Worm (Caenorhabditis elegans): ENCODE results near the gene egl-3.

egl-3 gene

ce11 chrV:10178166-10178565, 4.6 kb upstream of the egl-3 start (continued):
- TF ChIP-seq mxl-1 (tag; optimal IDR thresholded peaks at IDR 0.05) (no peak), attf-3 (GFP tag; conservative IDR thresholded peaks at IDR 0.05) (0 out of 2 replicates have a peak, but pooled peaks have one; percentile 18), nhr-80 (tag; optimal IDR thresholded peaks at IDR 0.05) (peak; percentile 16), B0019.2 (GFP tag; conservative IDR thresholded peaks at IDR 0.05) (no peak), F23B12.7 (tag; optimal IDR thresholded peaks at IDR 0.05; ENCODE audit: insufficient read depth) (no peak), nfya-2 (GFP tag; IDR thresholded peaks at IDR 0.05) (no peak), ceh-100 (GFP tag; IDR thresholded peaks at IDR 0.05) (peak; percentile 91), sea-2 (GFP tag; IDR thresholded peaks at IDR 0.05) (no peak), tbp1 (GFP tag; optimal IDR thresholded peaks at IDR 0.05) (no peak), snpc-3.4 (tag; optimal IDR thresholded peaks at IDR 0.05) (no peak), die-1 (tag; optimal IDR thresholded peaks at IDR 0.05) (no peak), attf-6 (GFP tag; IDR thresholded peaks at IDR 0.05) (no peak), atf-7 (tag; optimal IDR thresholded peaks at IDR 0.05) (no peak), K12H6.12 (tag; optimal IDR thresholded peaks at IDR 0.05) (peak; percentile 43), pha-4 (tag; optimal IDR thresholded peaks at IDR 0.05) (no peak), repo-1 (tag; optimal IDR thresholded peaks at IDR 0.05) (no peak), lsl-1 (GFP tag; optimal IDR thresholded peaks at IDR 0.05) (no peak), F55B11.4 (tag; optimal IDR thresholded peaks at IDR 0.05; ENCODE audit: borderline replicate concordance, insufficient read depth) (no peak), ZK185.1 (tag; optimal IDR thresholded peaks at IDR 0.05; ENCODE audit: poor library complexity, severe bottlenecking) (peak; percentile 2), F37B4.10 (GFP tag; IDR thresholded peaks at IDR 0.05) (no peak), bed-2 (GFP tag; IDR thresholded peaks at IDR 0.05) (no peak), Y53G8AR.9 (GFP tag; conservative IDR thresholded peaks at IDR 0.05) (no peak), F10E7.11 (tag; optimal IDR thresholded peaks at IDR 0.05) (no peak), B0336.3 (GFP tag; IDR thresholded peaks at IDR 0.05) (no peak), fkh-3 (tag; optimal IDR thresholded peaks at IDR 0.05) (no peak), mel-28 (tag; optimal IDR thresholded peaks at IDR 0.05; ENCODE audit: borderline replicate concordance) (no peak), B0261.1 (tag; optimal IDR thresholded peaks at IDR 0.05) (no peak), hlh-12 (tag; optimal IDR thresholded peaks at IDR 0.05) (no peak), gei-17 (GFP tag; optimal IDR thresholded peaks at IDR 0.05) (no peak), dox-1 (GFP tag; IDR thresholded peaks at IDR 0.05) (peak; percentile 58; the same call in 1 of the 2 replicates), sptf-2 (GFP tag; optimal IDR thresholded peaks at IDR 0.05) (no peak), mes-4 (tag; optimal IDR thresholded peaks at IDR 0.05) (no peak), akir-1 (GFP tag; optimal IDR thresholded peaks at IDR 0.05) (no peak), attf-5 (GFP tag; optimal IDR thresholded peaks at IDR 0.05) (peak; percentile 44), Y95B8A.8 (GFP tag; IDR thresholded peaks at IDR 0.05) (no peak)

ce11 chrV:10174632-10175075, 1.1 kb upstream of the egl-3 start:
- TF ChIP-seq Y79H2A.3 (GFP tag; conservative IDR thresholded peaks at IDR 0.05) (no peak), efl-1 (GFP tag; optimal IDR thresholded peaks at IDR 0.05) (no peak), mcd-1 (GFP tag; IDR thresholded peaks at IDR 0.05) (peak; percentile 61), hrde-1 (tag; optimal IDR thresholded peaks at IDR 0.05; ENCODE audit: borderline replicate concordance) (no peak), chd-7 (tag; optimal IDR thresholded peaks at IDR 0.05) (peak; percentile 57), snpc-4 (GFP tag; optimal IDR thresholded peaks at IDR 0.05) (no peak), snpc-4 (tag; optimal IDR thresholded peaks at IDR 0.05) (peak in 1 of 4 experiments; percentile 5), dox-1 (GFP tag; IDR thresholded peaks at IDR 0.05) (0 out of 2 replicates have a peak, but pooled peaks have one; percentile 51), lin-35 (GFP tag; optimal IDR thresholded peaks at IDR 0.05) (peak in 1 of 3 experiments; percentile 41), ceh-58 (GFP tag; IDR thresholded peaks at IDR 0.05) (no peak), zfh-2 (GFP tag; conservative IDR thresholded peaks at IDR 0.05) (no peak), nhr-120 (GFP tag; IDR thresholded peaks at IDR 0.05) (no peak), ztf-26 (tag; optimal IDR thresholded peaks at IDR 0.05) (no peak), lsy-27 (tag; optimal IDR thresholded peaks at IDR 0.05; ENCODE audit: borderline replicate concordance, insufficient read depth) (no peak), lin-40 (tag; optimal IDR thresholded peaks at IDR 0.05) (peak; percentile 63), B0336.3 (GFP tag; IDR thresholded peaks at IDR 0.05) (0 out of 2 replicates have a peak, but pooled peaks have one; percentile 17), ztf-6 (GFP tag; IDR thresholded peaks at IDR 0.05) (no peak)
